Worm (Caenorhabditis elegans): ENCODE results near the gene Y48A6C.8.

Gene Y48A6C.8

DNA sequence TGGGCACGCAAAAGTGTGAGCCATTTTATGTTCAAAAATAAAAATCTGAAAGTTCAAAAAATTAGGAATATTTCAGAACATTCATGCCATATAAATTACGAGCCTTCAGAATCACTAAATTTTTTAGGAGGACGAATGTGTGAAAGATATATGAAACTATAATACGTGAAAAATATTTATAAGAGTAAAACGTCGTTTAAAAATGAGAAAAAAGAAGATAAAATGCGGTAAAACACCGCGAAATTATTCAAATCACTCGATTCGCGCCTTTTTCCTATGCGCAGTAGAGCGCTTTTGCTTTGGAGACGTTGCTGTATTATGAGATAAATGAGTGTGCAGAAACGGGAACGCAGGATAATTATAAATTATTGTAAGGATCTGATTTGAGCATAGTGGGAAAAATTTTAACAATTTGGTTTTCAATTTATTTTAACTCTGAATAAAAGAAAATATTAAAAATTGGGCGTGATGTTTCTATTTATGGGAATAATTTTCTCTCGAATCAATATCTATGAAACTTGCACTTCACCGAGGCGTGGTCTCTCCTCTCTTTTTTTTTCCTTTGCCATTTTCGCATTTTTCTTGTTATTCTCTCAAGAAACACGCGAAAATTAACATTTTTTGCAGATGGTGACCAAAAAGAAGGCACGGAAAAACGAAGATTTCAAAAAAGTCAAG, 8.1 kb downstream of the Y48A6C.8 start, which contains the start of the genes sup-35 and Y48A6C.4 (continued):
- TF ChIP-seq somi-1 (GFP tag; optimal IDR thresholded peaks at IDR 0.05) (no peak), madf-10 (tag; optimal IDR thresholded peaks at IDR 0.05) (peak; percentile 65), hmg-1.2 (GFP tag; IDR thresholded peaks at IDR 0.05) (no peak), ceh-40 (GFP tag; IDR thresholded peaks at IDR 0.05) (no peak), sptf-2 (GFP tag; optimal IDR thresholded peaks at IDR 0.05) (no peak), rpc-1 (optimal IDR thresholded peaks at IDR 0.05) (no peak), rpc-1 (tag; optimal IDR thresholded peaks at IDR 0.05) (no peak), ceh-27 (GFP tag; optimal IDR thresholded peaks at IDR 0.05) (peak; percentile 65), Y56A3A.18 (GFP tag; IDR thresholded peaks at IDR 0.05) (no peak), lsl-1 (GFP tag; optimal IDR thresholded peaks at IDR 0.05) (peak; percentile 64), hsf-1 (GFP tag; IDR thresholded peaks at IDR 0.05) (no peak), dpff-1 (tag; optimal IDR thresholded peaks at IDR 0.05) (no peak), mes-4 (tag; optimal IDR thresholded peaks at IDR 0.05) (no peak), K12H6.12 (tag; optimal IDR thresholded peaks at IDR 0.05) (peak; percentile 74), Y53F4B.3 (GFP tag; IDR thresholded peaks at IDR 0.05) (no peak), ZK185.1 (tag; optimal IDR thresholded peaks at IDR 0.05; ENCODE audit: poor library complexity, severe bottlenecking) (peak; percentile 46), atf-7 (tag; optimal IDR thresholded peaks at IDR 0.05) (no peak), cebp-2 (GFP tag; IDR thresholded peaks at IDR 0.05) (no peak), tbp1 (GFP tag; optimal IDR thresholded peaks at IDR 0.05) (peak; percentile 52), B0336.3 (GFP tag; IDR thresholded peaks at IDR 0.05) (0 out of 2 replicates have a peak, but pooled peaks have one; percentile 15), Y95B8A.8 (GFP tag; IDR thresholded peaks at IDR 0.05) (no peak), hlh-12 (tag; optimal IDR thresholded peaks at IDR 0.05) (no peak), nfyb-1 (GFP tag; IDR thresholded peaks at IDR 0.05) (no peak), ceh-100 (GFP tag; IDR thresholded peaks at IDR 0.05) (peak; percentile 97), mel-28 (tag; optimal IDR thresholded peaks at IDR 0.05; ENCODE audit: borderline replicate concordance) (no peak), F10E7.11 (tag; optimal IDR thresholded peaks at IDR 0.05) (no peak), nhr-27 (tag; optimal IDR thresholded peaks at IDR 0.05) (no peak), lin-54 (GFP tag; optimal IDR thresholded peaks at IDR 0.05) (peak; percentile 90), Y53G8AR.9 (GFP tag; conservative IDR thresholded peaks at IDR 0.05) (no peak), attf-3 (GFP tag; conservative IDR thresholded peaks at IDR 0.05) (no peak), repo-1 (tag; optimal IDR thresholded peaks at IDR 0.05) (no peak), dox-1 (GFP tag; IDR thresholded peaks at IDR 0.05) (peak; percentile 76), sdz-38 (tag; optimal IDR thresholded peaks at IDR 0.05) (no peak), aptf-3 (GFP tag; IDR thresholded peaks at IDR 0.05) (no peak), ceh-91 (GFP tag; IDR thresholded peaks at IDR 0.05) (peak; percentile 81), C17E4.6 (GFP tag; IDR thresholded peaks at IDR 0.05) (no peak), lsy-27 (tag; optimal IDR thresholded peaks at IDR 0.05; ENCODE audit: borderline replicate concordance, insufficient read depth) (no peak), ama-1 (optimal IDR thresholded peaks at IDR 0.05) (no peak), ama-1 (GFP tag; optimal IDR thresholded peaks at IDR 0.05) (no peak), egl-44 (GFP tag; IDR thresholded peaks at IDR 0.05) (no peak), ekl-4 (GFP tag; IDR thresholded peaks at IDR 0.05) (no peak), rec-8 (tag; optimal IDR thresholded peaks at IDR 0.05) (no peak), K11D2.4 (GFP tag; IDR thresholded peaks at IDR 0.05) (no peak), ceh-58 (GFP tag; IDR thresholded peaks at IDR 0.05) (no peak), bed-1 (GFP tag; IDR thresholded peaks at IDR 0.05) (no peak)
